Worm (Caenorhabditis elegans): ENCODE results near the gene ssna-1.
"Not testable (repeated sequence)": the region's sequence is repeated elsewhere in the genome, so short reads cannot be mapped to it uniquely, and the experiment has no call there.

Gene ssna-1

DNA sequence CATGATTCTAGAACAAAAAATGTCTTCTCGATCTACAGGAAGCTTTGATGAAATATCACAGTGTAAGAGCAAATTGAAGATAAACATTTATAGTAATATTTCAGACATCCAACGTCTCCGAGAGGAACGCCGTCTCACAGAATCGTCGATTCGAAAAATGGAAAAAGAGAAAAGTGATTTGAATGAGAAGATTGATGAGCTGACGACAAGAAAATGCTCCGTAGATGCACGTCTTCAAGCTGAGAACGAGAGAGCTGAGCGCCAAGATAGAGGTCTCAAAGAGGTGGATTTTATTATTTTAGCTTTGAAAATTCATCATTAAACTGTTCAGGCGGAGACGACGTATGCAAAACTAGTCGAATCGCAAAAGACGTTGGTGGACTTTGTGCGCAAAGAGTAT lies at the start of gene ssna-1:
Gene ssna-1, plus strand, starts transcription at position 12 of the 400 bp plus-strand sequence.
- no peak for TF ChIP-seq unc-62 (GFP tag; optimal IDR thresholded peaks at IDR 0.05)

DNA sequence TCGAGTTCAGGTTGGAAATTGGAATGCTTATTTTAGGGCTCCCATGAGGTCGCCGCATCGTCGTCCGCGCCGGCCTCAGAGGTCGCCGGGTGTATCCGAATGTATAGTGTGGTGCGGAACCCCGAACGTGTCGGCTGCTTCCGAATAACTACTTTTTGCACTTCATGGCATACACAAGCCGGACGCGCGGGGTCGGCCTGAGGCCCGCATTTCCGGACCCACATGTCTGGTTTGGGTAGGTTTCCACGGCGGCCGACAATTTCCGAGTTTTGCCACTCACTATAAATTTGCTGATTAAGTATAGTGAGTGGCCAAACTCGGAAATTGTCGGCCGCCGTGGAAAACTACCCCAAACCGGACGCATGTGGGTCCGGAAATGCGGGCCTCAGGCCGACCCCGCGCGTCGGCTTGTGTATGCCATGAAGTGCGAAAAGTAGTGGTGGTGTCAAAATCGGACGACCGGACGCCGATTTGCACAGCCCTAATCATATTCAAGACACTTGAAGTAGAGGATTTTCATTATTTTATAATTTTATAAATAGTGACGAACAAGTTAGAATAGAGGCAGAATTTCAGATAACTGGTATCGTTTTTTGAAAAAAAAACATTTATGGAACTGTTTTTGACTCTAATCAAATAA lies 49.6 kb upstream of the ssna-1 start:
- TF ChIP-seq unc-62 (GFP tag; optimal IDR thresholded peaks at IDR 0.05): no peak

DNA sequence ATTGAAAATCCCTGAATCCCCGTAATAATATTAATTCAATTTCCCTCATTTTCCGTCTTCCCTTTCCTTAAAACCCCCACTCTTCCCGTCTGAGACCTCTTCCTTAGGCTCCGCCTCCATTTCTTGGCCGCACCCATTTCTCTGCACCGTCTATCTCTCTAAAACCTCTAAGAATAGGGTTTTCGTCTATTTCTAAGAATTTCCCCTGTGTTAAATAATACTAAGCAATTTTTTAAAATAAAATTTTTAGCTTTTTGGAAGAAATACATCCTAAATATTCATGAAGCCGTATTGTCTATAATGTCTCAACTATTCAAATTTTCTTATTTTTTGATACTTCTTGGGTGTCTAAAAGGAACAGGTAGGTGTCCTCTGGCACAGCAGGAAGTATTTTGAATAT lies 48.4 kb upstream of the ssna-1 start, which contains the start of gene cdh-8:
Gene cdh-8, plus strand, starts transcription at position 301 of the 400 bp plus-strand sequence.
- TF ChIP-seq unc-62 (GFP tag; optimal IDR thresholded peaks at IDR 0.05): no peak

DNA sequence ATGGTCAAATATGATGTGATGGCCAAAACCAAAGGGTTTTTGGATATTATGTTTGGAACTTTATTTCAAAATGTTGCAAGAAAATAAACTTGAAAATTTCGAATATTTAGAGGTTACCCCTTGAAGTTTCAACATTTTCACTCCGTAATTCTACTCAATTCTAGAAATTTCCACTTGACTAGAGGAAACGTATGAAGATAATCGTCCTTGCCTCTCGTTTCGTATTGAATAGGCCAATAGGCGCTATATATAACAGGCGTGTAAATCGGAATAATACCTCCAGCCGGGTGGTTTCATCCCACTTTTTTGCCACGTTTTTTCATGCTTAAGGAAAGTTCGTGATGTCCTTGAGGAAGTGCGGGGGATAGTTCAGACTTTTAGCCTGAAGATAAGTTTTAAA lies 44.6 kb upstream of the ssna-1 start:
- no peak for TF ChIP-seq unc-62 (GFP tag; optimal IDR thresholded peaks at IDR 0.05)

DNA sequence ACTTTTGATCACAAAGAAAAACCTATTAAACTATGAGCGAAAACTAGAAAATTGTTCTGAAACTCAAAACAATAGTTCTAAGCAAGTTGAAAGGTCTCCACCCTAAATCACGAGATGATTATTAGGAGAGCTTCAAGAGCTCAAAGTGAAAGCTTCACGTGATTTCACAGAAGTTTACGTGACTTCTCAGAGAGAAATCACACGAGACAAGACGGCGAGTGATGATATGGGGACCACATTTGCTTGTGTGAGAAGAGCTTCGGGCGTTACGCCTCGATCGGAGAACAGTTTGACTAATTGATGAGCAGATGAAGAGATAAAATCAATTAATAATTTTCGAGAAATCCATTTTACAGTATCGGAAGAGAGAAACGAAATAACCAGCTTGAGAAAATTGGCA lies 22.9 kb upstream of the ssna-1 start:
- no peak for TF ChIP-seq unc-62 (GFP tag; optimal IDR thresholded peaks at IDR 0.05)

DNA sequence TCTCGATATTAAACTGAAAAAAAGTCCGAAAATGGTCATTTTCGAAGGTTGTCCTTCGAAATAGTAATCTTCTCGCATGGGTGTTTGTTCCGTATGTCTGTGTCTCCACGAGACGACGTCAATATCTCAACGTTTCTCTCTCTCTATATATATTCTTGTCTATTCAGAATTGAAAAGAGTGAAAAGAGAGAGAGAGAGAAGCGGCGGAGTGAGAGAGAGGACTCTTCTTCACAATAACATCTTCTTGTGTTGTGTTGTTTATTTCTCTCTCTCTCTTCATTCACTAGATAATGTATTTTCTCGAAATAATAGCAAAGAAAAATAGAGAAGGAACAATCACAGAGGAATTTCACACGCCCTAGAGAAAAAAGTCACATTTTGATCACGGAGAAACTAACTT lies 21.5 kb upstream of the ssna-1 start:
- TF ChIP-seq unc-62 (GFP tag; optimal IDR thresholded peaks at IDR 0.05): no peak

DNA sequence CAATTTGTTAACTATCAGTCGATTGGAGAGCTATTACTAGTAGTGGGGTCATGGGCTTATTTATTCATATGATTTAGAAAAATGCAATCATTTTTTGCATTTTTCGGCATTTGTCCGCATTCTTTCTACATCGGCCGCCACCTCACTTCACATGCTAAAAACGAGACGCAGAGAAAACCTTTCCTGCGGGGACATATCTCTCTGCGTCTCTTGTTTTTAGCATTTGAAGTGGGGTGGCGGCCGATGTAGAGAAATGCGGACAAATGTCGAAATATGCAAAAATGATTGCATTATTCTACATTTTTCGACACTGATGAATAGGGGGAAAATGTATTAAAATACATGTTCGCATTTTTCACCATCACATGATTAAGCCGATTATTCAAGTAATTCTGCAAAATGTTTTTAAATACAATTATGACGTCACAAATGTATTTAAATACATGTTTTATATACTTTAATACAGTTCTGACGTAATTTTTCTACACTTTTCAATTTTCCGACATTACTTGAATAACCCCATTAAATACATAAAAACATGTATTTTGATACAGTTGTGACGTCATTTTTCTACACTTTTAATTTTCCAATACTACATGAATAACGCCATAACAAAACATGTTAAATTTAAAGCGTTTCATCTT lies 15.6 kb upstream of the ssna-1 start:
- no peak for TF ChIP-seq unc-62 (GFP tag; optimal IDR thresholded peaks at IDR 0.05)

DNA sequence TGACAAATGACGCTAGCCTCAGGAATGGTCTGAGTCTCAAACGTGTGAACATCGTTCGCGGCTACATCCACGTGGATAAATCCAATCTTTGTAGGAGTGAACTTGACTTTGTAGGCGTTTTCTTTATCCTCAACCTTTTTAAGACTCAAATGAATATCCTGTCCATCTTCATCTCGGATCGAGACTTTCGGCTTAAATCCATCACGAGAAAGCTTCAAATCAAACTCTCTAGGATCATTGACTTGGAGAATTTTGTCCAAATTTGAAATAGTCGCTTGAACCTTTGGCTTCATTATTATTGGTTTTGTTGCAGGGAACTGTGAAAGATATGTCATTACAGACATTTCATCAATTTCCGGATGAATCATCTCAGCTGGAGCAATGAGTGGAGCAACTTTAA lies 13.9 kb upstream of the ssna-1 start:
- no peak for TF ChIP-seq unc-62 (GFP tag; optimal IDR thresholded peaks at IDR 0.05)

DNA sequence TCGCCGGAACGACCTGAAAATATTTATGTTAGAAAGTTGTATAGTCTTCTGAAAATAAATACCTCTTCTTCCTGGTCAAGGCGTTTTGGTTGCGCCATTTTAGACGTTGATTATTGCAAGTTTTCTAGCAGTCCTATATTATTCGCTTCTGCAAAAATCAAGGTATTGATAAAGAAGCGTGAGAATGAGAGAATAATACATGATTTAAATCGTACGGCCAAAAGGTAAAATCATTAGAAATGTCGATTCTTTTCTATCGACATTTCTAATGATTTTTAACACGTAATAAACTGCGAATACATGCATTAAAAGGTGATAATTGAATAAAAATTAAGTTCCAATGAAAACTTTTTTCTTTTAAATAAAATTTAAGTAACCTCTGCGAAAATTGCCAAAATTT lies 12.0 kb upstream of the ssna-1 start, which contains the start of gene fln-1:
Gene fln-1, minus strand, starts transcription at position 101 of the 400 bp plus-strand sequence.
- no peak for TF ChIP-seq unc-62 (GFP tag; optimal IDR thresholded peaks at IDR 0.05)

DNA sequence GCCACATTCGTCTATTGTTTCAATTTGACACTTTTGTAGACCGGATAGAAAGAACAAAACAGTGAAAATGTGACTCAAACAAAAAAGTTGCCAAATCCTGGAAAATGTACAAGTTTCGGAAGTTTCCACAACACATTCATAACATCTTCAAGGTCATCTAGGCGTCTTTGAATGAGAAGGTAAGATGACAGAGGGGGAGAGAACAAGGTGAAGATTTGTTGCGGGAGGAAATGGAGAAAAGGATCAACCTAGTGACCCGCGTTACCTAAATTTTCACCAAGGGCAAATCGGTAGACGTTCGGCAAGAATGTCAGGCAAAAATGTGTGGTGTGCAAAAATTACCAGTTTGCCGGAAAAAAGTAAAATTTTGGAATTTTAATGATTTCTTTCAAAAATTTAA lies 10.1 kb upstream of the ssna-1 start:
- TF ChIP-seq unc-62 (GFP tag; optimal IDR thresholded peaks at IDR 0.05): no peak

DNA sequence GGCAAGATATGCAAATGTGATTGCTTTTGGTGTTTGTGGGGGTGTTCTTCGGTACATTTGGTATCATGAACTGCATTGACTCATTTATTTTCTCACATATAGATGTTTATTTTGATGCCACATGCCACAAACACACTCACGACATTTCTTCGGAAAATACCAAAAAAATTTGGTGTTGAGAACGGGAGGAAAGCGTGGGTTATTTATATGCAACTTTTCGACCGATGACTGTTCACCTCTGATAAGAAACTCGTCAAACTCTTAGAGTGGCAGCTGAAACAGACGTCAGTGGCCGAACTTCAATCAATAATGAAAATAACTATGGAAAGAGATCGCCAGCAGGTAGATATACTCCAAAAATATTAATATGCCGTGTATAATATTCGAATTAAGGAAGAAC lies 9.5 kb upstream of the ssna-1 start:
- TF ChIP-seq unc-62 (GFP tag; optimal IDR thresholded peaks at IDR 0.05): no peak

DNA sequence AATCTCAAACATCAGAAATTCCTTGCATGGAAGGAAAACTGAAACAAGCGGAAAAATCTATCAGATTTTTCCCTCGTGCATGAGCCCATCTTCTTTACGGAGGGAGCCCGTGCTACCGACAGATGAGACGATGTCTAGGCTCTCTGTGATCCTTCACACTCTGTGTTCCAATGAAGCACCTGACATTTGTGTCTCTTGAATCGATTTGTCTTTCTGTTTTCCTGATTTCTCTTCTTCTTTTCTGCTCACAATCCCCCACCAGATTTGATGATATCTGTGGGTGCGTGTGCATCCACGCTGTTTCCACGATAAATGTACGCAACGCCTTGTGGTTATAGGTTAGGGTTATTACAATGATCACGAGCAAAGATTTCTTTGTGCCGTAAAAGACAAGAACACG lies 9.0 kb upstream of the ssna-1 start:
- TF ChIP-seq unc-62 (GFP tag; optimal IDR thresholded peaks at IDR 0.05): no peak

DNA sequence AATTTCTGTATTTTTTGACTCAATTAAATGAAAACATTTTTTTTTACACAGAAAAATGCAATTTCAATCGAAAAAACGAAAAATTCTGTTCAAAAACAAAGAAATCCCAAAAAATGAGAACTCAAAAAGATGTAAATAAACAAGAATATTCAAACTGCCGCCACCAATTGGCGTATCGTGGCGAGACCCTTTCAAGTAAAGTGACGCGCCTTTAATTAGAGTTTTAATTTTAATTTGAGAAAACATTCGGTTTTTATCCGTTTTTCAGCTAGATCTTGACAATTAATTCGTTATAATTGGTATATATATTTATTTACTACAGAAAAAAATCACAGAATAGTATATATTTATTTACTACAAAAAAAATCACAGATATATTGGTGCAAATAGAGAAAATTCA lies 8.3 kb upstream of the ssna-1 start:
- TF ChIP-seq unc-62 (GFP tag; optimal IDR thresholded peaks at IDR 0.05): no peak

DNA sequence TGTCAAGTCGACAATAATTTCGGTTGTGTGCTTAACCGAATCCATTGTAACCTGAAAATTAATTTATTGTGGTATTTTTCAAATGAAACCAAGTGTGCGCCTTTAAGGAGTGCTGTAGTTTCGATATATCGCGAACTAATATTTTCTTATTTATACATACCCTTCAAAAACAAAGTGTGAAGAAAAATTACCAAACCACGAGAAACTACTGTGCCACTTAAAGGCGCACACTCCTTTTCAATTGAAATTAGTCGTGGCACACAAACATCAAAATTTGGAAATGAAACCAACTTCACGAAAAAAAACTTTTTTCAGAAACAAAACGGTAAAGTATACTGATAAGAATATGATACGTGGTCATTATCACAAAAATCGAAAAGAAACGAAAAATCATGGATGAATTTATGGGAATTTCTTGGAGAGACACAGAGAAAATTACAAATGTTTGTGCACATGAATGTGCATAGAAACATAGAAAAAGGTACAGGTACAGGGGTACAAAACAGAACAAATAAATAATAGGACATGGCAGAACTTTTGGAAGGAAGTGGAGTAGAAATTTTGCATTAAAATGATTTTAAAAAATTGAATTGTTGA lies 4.7 kb upstream of the ssna-1 start, which contains the start of gene spl-1:
Gene spl-1, minus strand, starts transcription at position 51 of the 597 bp plus-strand sequence.
- TF ChIP-seq unc-62 (GFP tag; optimal IDR thresholded peaks at IDR 0.05): no peak

DNA sequence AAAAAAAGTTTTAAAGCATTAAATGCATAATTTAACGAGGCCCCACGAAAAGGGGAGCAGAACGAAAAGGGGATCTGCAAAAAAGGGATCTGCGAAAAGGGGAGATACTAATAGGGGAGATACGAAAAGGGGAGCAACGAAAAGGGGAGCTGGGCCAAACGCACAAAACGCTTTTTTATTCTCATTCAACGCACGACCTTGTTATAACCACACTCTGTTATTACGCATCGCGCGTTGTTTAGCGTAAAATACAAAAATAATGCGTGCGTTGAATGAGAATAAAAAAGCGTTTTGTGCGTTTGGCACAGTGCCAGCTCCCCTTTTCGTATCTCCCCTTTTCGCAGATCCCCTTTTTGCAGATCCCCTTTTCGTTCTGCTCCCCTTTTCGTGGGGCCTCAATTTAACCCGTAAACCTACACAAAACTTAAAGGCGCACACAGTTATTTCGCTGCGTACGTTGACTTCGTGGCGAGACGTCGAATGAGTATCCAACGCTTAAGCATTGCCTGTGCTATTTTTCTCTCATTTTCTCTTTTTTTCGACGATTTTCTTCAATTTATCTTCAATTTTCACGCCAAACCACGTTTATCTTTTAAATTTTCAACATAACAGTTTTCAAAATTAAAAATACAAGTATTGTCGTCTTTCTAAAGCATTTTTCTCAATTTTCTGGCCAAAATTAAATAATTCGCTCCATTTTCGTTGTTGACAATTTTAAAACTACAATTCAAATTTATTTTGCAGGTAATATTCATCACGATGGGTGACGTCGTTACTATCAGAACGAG lies 2.5 kb upstream of the ssna-1 start, which contains the start of gene rps-24:
Gene rps-24, plus strand, starts transcription at position 738 of the 788 bp plus-strand sequence.
- TF ChIP-seq unc-62 (GFP tag; optimal IDR thresholded peaks at IDR 0.05): not testable (repeated sequence)

DNA sequence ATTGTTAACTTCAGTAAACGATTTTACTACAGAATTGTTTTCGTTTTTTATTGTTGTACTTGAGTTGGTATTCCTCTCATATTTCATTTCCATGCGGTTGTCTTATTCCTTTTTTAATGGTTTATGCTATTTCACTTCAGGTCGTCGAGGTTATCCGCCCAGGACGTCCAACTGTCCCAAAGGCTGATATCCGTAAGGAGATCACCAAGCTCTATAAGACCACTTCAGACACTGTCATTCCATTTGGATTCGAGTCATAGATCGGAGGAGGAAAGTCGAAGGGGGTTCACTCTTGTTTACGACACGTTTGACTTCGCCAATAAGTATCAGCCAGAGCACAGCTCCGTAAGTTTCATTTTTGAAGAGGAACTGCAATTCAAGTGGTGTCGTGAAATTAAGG lies 1.3 kb upstream of the ssna-1 start, which contains the start of gene T07A9.14:
Gene T07A9.14, plus strand, starts transcription at position 124 of the 400 bp plus-strand sequence.
- no peak for TF ChIP-seq unc-62 (GFP tag; optimal IDR thresholded peaks at IDR 0.05)

Measured in whole organism, dauer.